Worm (Caenorhabditis elegans) whole organism, midembryonic: ENCODE measurements around the gene nspc-19.

Source experiments
- flt-1 ChIP-seq: fragments of 200-800 bp; sonication (Bioruptor generic); IDR thresholded peaks from 2 replicates; pipeline ENCODE4 v1.3.6; 2022; ENCODE audit warnings: missing genetic modification characterization, missing compliant biosample characterization
- med-1 ChIP-seq: sonication (generic microtip); optimal IDR thresholded peaks from 2 replicates; lab custom pipeline; 2017; ENCODE audit warnings: missing genetic modification characterization, mild to moderate bottlenecking, missing compliant biosample characterization, antibody characterized with exemption, missing genetic modification reagents; ENCODE audit not compliant: insufficient read depth
- ztf-23 ChIP-seq: fragments of 200-800 bp; sonication (Bioruptor generic); IDR thresholded peaks from 2 replicates; pipeline ENCODE4 v1.3.6; 2022; ENCODE audit warnings: missing genetic modification reagents, missing genetic modification characterization, missing compliant biosample characterization

- TF ChIP-seq med-1 (GFP tag; lab: Kevin White, UChicago) = no peak
- TF ChIP-seq ztf-23 (GFP tag; lab: Robert Waterston, UW) = 0 out of 2 replicates have a peak, but pooled peaks have one; percentile 17
- peak; percentile 73; the same call in 1 of the 2 replicates for TF ChIP-seq flt-1 (GFP tag; lab: Robert Waterston, UW)
These were observed 24.5 kb upstream of the nspc-19 start, which contains the start of gene M163.1 for ce11 chrX:14503800-14504550.
